Fruit fly (Drosophila melanogaster) whole organism, wandering third instar larva: ENCODE data around the gene Rala.

ENCODE experiments used
- Dfd ChIP-seq: fragments of >200 bp; optimal IDR thresholded peaks from 2 replicates; lab custom pipeline; 2017; ENCODE audit warnings: missing biosample characterization, missing genetic modification characterization
- Dif ChIP-seq: fragments of 200-275, 200-300 bp; sonication (Bioruptor generic); optimal IDR thresholded peaks from 2 replicates; lab custom pipeline; 2018; ENCODE audit warnings: missing biosample characterization, missing genetic modification characterization; ENCODE audit not compliant: partially characterized antibody
- Hr83 ChIP-seq: fragments of 200-300 bp; sonication (Bioruptor generic); optimal IDR thresholded peaks from 2 replicates; lab custom pipeline; 2016; ENCODE audit warnings: missing biosample characterization, mild to moderate bottlenecking, missing genetic modification characterization, moderate library complexity; ENCODE audit not compliant: poor library complexity, severe bottlenecking
- Myc ChIP-seq: fragments of >200 bp; optimal IDR thresholded peaks from 2 replicates; lab custom pipeline; 2017
- OdsH ChIP-seq: fragments of 200-800 bp; sonication (Bioruptor generic); optimal IDR thresholded peaks from 2 replicates; lab custom pipeline; 2016; ENCODE audit warnings: missing biosample characterization, mild to moderate bottlenecking, missing genetic modification characterization
- dl ChIP-seq, 2 experiments: fragments of 175-275, 200-275 bp in 1 of 2; fragments of 200-275 bp in 1 of 2; sonication (Bioruptor generic); optimal IDR thresholded peaks; lab custom pipeline; 2018; ENCODE audit warnings: mild to moderate bottlenecking in 2 of 2, missing biosample characterization in 2 of 2, missing genetic modification characterization in 2 of 2, moderate library complexity in 2 of 2; ENCODE audit not compliant: partially characterized antibody in 2 of 2, insufficient read depth in 1 of 2
- dmrt93B ChIP-seq: fragments of 200-800 bp; sonication (Bioruptor generic); optimal IDR thresholded peaks from 2 replicates; lab custom pipeline; 2018; ENCODE audit warnings: missing biosample characterization, mild to moderate bottlenecking, missing genetic modification characterization
- ey ChIP-seq: fragments of 200-800 bp; sonication (Bioruptor generic); optimal IDR thresholded peaks from 2 replicates; lab custom pipeline; 2016; ENCODE audit warnings: missing biosample characterization, missing genetic modification characterization
- fru ChIP-seq: fragments of 200-800 bp; sonication (Bioruptor generic); optimal IDR thresholded peaks from 3 replicates; lab custom pipeline; 2016; ENCODE audit warnings: missing biosample characterization, mild to moderate bottlenecking, missing genetic modification characterization
- pan ChIP-seq: fragments of >200 bp; optimal IDR thresholded peaks from 2 replicates; lab custom pipeline; 2017
- psq ChIP-seq: fragments of 200-800 bp; sonication (Bioruptor generic); optimal IDR thresholded peaks from 3 replicates; lab custom pipeline; 2017; ENCODE audit warnings: missing biosample characterization, mild to moderate bottlenecking, missing genetic modification characterization, moderate library complexity
- tai ChIP-seq: sonication (Bioruptor generic); optimal IDR thresholded peaks from 2 replicates; lab custom pipeline; 2016; ENCODE audit warnings: missing biosample characterization, missing genetic modification characterization
- woc ChIP-seq: sonication (Bioruptor generic); optimal IDR thresholded peaks from 2 replicates; lab custom pipeline; 2016; ENCODE audit warnings: missing biosample characterization, mild to moderate bottlenecking, missing genetic modification characterization

DNA sequence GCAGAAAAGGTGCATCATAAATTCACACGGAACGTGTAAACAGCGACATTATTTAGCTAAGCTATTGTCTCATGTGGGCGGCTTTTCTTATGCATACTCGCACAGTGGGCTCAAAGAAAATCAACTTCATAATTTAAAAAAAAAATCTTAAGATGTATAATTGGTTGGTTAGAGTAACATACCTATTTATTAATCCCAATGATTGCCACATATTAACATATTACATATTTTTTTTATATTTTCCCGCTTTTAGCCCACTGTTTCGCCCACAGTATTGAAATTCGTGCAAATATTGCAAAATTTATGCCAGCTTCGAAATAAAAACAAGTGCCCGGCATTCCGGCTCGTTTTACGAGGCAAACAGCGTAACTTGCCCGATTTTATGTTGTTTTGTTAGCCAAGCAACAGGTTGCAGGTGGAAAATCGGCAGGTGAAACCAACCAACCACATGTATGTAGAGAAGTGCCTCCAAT lies 52.2 kb downstream of the Rala start, which contains the start of gene Ilp7:
- TF ChIP-seq ey (no peak), Hr83 (no peak), Dif (GFP tag; lab: Kevin White, UChicago) (no peak), fru (GFP tag; lab: Kevin White, UChicago) (peak; percentile 2), tai (GFP tag; lab: Kevin White, UChicago) (no peak), dl (GFP tag; optimal IDR thresholded peaks at IDR 0.05; lab: Kevin White, UChicago; ENCODE audit: insufficient read depth in 1 of 2, partially characterized antibody in 2 of 2) (no peak), Dfd (GFP tag; lab: Kevin White, UChicago) (no peak), pan (lab: Kevin White, UChicago) (no peak), dmrt93B (GFP tag; lab: Kevin White, UChicago) (no peak), woc (no peak), OdsH (GFP tag; lab: Kevin White, UChicago) (no peak), Myc (no peak), psq (GFP tag; lab: Kevin White, UChicago) (no peak)
